Fruit fly (Drosophila melanogaster): Measurements from ENCODE around the gene sr.

dm6 chr3R:18080748-18081147, 9.9 kb upstream of the sr start, which contains the start of gene bard:
- TF ChIP-seq CG8478 (optimal IDR thresholded peaks at IDR 0.05): no peak
- no peak for TF ChIP-seq CTCF (optimal IDR thresholded peaks at IDR 0.05)
